Worm (Caenorhabditis elegans) whole organism, young adult: Measurements from ENCODE around the gene C36A4.11.

Source experiments
- B0336.3 ChIP-seq: fragments of 200-800 bp; sonication (Bioruptor generic); IDR thresholded peaks from 2 replicates; pipeline ENCODE4 v1.3.6; 2022; ENCODE audit warnings: missing genetic modification characterization, missing compliant biosample characterization
- C06A6.2 ChIP-seq: fragments of 200-800 bp; sonication (Bioruptor generic); conservative IDR thresholded peaks from 2 replicates; pipeline ENCODE4 v1.3.6; 2022; ENCODE audit warnings: missing genetic modification characterization, missing compliant biosample characterization
- F33H1.4 ChIP-seq: fragments of 200-800 bp; sonication (Bioruptor generic); IDR thresholded peaks from 2 replicates; pipeline ENCODE4 v1.3.6; 2022; ENCODE audit warnings: missing genetic modification reagents, missing genetic modification characterization, missing compliant biosample characterization
- F49E8.2 ChIP-seq: sonication (generic microtip); optimal IDR thresholded peaks from 3 replicates; lab custom pipeline; 2017; ENCODE audit warnings: missing genetic modification characterization, mild to moderate bottlenecking, missing compliant biosample characterization, antibody characterized with exemption, moderate library complexity; ENCODE audit not compliant: insufficient read depth
- Y53G8AR.9 ChIP-seq: fragments of 200-800 bp; sonication (Bioruptor generic); conservative IDR thresholded peaks from 2 replicates; pipeline ENCODE4 v1.3.6; 2022; ENCODE audit warnings: missing genetic modification reagents, missing genetic modification characterization, missing compliant biosample characterization
- akir-1 ChIP-seq: fragments of 200-800 bp; sonication (Bioruptor generic); optimal IDR thresholded peaks from 2 replicates; lab custom pipeline; 2018; ENCODE audit warnings: mild to moderate bottlenecking, missing genetic modification characterization, moderate library complexity, missing compliant biosample characterization
- ama-1 ChIP-seq, 3 experiments: fragments of 150-350 bp in 1 of 3; sonication (generic microtip) in 2 of 3; optimal IDR thresholded peaks; 2 replicates each; lab custom pipeline; 2014 to 2018; ENCODE audit warnings: missing biosample characterization in 2 of 3, missing genetic modification characterization in 2 of 3, missing genetic modification reagents in 2 of 3
- ccch-3 ChIP-seq: fragments of 200-800 bp; sonication (Bioruptor generic); optimal IDR thresholded peaks from 2 replicates; lab custom pipeline; 2018; ENCODE audit warnings: mild to moderate bottlenecking, missing genetic modification characterization, missing compliant biosample characterization
- cebp-1 ChIP-seq, 2 experiments: fragments of 200-800 bp in 1 of 2; sonication (Bioruptor generic) in 1 of 2; sonication (generic microtip) in 1 of 2; IDR thresholded peaks in 1 of 2; optimal IDR thresholded peaks in 1 of 2; 2 replicates each; pipeline versions ENCODE4 v1.3.6 to Lab custom; 2017 to 2022; ENCODE audit warnings: missing compliant biosample characterization in 2 of 2, missing genetic modification characterization in 2 of 2, mild to moderate bottlenecking in 1 of 2, missing genetic modification reagents in 1 of 2, moderate library complexity in 1 of 2
- cebp-2 ChIP-seq: fragments of 200-800 bp; sonication (Bioruptor generic); IDR thresholded peaks from 2 replicates; pipeline ENCODE4 v1.3.6; 2022; ENCODE audit warnings: missing genetic modification characterization, missing compliant biosample characterization
- ceh-27 ChIP-seq: fragments of 200-800 bp; sonication (Bioruptor generic); optimal IDR thresholded peaks from 2 replicates; lab custom pipeline; 2018; ENCODE audit warnings: mild to moderate bottlenecking, missing genetic modification characterization, moderate library complexity, missing compliant biosample characterization
- ceh-58 ChIP-seq: fragments of 200-800 bp; sonication (Bioruptor generic); IDR thresholded peaks from 2 replicates; pipeline ENCODE4 v1.3.6; 2022; ENCODE audit warnings: missing genetic modification characterization, missing compliant biosample characterization
- ceh-91 ChIP-seq: fragments of 200-800 bp; sonication (Bioruptor generic); IDR thresholded peaks from 2 replicates; pipeline ENCODE4 v1.3.6; 2022; ENCODE audit warnings: missing genetic modification reagents, missing genetic modification characterization, missing compliant biosample characterization
- chd-7 ChIP-seq: sonication (generic microtip); optimal IDR thresholded peaks from 2 replicates; lab custom pipeline; 2016; ENCODE audit warnings: mild to moderate bottlenecking, missing genetic modification characterization, moderate library complexity, missing compliant biosample characterization
- die-1 ChIP-seq: sonication (generic microtip); optimal IDR thresholded peaks from 2 replicates; lab custom pipeline; 2016; ENCODE audit warnings: missing genotype, mild to moderate bottlenecking, missing genetic modification characterization, missing compliant biosample characterization
- dpff-1 ChIP-seq: sonication (generic microtip); optimal IDR thresholded peaks from 2 replicates; lab custom pipeline; 2017; ENCODE audit warnings: mild to moderate bottlenecking, missing genetic modification characterization, missing compliant biosample characterization
- ekl-4 ChIP-seq: fragments of 200-800 bp; sonication (Bioruptor generic); IDR thresholded peaks from 2 replicates; pipeline ENCODE4 v1.3.6; 2022; ENCODE audit warnings: missing genetic modification reagents, missing genetic modification characterization, missing compliant biosample characterization
- hlh-12 ChIP-seq: sonication (generic microtip); optimal IDR thresholded peaks from 2 replicates; lab custom pipeline; 2016; ENCODE audit warnings: missing genetic modification characterization, missing compliant biosample characterization
- hrde-1 ChIP-seq: sonication (generic microtip); optimal IDR thresholded peaks from 2 replicates; lab custom pipeline; 2016; ENCODE audit warnings: missing genetic modification characterization, mild to moderate bottlenecking, missing compliant biosample characterization, moderate library complexity, missing genotype, missing genetic modification reagents, borderline replicate concordance
- lsl-1 ChIP-seq: fragments of 200-800 bp; sonication (Bioruptor generic); optimal IDR thresholded peaks from 2 replicates; lab custom pipeline; 2018; ENCODE audit warnings: mild to moderate bottlenecking, missing genetic modification characterization, moderate library complexity, missing compliant biosample characterization
- mel-28 ChIP-seq: sonication (generic microtip); optimal IDR thresholded peaks from 2 replicates; lab custom pipeline; 2016; ENCODE audit warnings: borderline replicate concordance, mild to moderate bottlenecking, missing genetic modification characterization, missing compliant biosample characterization
- mes-4 ChIP-seq: sonication (generic microtip); optimal IDR thresholded peaks from 2 replicates; lab custom pipeline; 2016; ENCODE audit warnings: missing genotype, missing genetic modification characterization, missing compliant biosample characterization
- nhr-120 ChIP-seq: fragments of 200-800 bp; sonication (Bioruptor generic); IDR thresholded peaks from 2 replicates; pipeline ENCODE4 v1.3.6; 2022; ENCODE audit warnings: missing genetic modification characterization, missing compliant biosample characterization
- pbrm-1 ChIP-seq: fragments of 200-800 bp; sonication (Bioruptor generic); IDR thresholded peaks from 2 replicates; pipeline ENCODE4 v1.3.6; 2022; ENCODE audit warnings: missing genetic modification reagents, missing genetic modification characterization, missing compliant biosample characterization
- rec-8 ChIP-seq, 2 experiments: sonication (generic microtip); optimal IDR thresholded peaks; 2 replicates each; lab custom pipeline; 2016; ENCODE audit warnings: mild to moderate bottlenecking in 2 of 2, missing genetic modification characterization in 2 of 2, missing genetic modification reagents in 2 of 2, missing genotype in 2 of 2, missing biosample characterization in 1 of 2, missing compliant biosample characterization in 1 of 2, moderate library complexity in 1 of 2
- somi-1 ChIP-seq: fragments of 200-800 bp; sonication (Bioruptor generic); optimal IDR thresholded peaks from 2 replicates; lab custom pipeline; 2018; ENCODE audit warnings: mild to moderate bottlenecking, missing genetic modification characterization, missing compliant biosample characterization
- unc-130 ChIP-seq: sonication (generic microtip); optimal IDR thresholded peaks from 2 replicates; lab custom pipeline; 2016; ENCODE audit warnings: missing genetic modification reagents, missing genetic modification characterization, missing compliant biosample characterization
- xnd-1 ChIP-seq: sonication (generic microtip); optimal IDR thresholded peaks from 2 replicates; lab custom pipeline; 2016; ENCODE audit warnings: missing genotype, missing genetic modification reagents, missing genetic modification characterization, missing compliant biosample characterization
- zfh-2 ChIP-seq: fragments of 200-800 bp; sonication (Bioruptor generic); conservative IDR thresholded peaks from 2 replicates; pipeline ENCODE4 v1.3.6; 2022; ENCODE audit warnings: missing genetic modification reagents, missing genetic modification characterization, missing compliant biosample characterization
- ztf-22 ChIP-seq: fragments of 200-800 bp; sonication (Bioruptor generic); optimal IDR thresholded peaks from 2 replicates; lab custom pipeline; 2018; ENCODE audit warnings: mild to moderate bottlenecking, missing genetic modification characterization, moderate library complexity, missing compliant biosample characterization
- ztf-25 ChIP-seq: fragments of 200-800 bp; sonication (Bioruptor generic); IDR thresholded peaks from 2 replicates; pipeline ENCODE4 v1.3.6; 2022; ENCODE audit warnings: missing genetic modification reagents, missing genetic modification characterization, missing compliant biosample characterization

Gene C36A4.11

ce11 chrIII:3803113-3803512 is 37.3 kb upstream of the C36A4.11 start:
- TF ChIP-seq chd-7 (tag; lab: Kevin White, UChicago) (no peak), ztf-22 (no peak), ceh-58 (GFP tag; lab: Robert Waterston, UW) (no peak), somi-1 (GFP tag; lab: Kevin White, UChicago) (no peak), C06A6.2 (GFP tag; lab: Robert Waterston, UW) (no peak), akir-1 (GFP tag; lab: Kevin White, UChicago) (no peak), die-1 (tag; lab: Kevin White, UChicago) (no peak), B0336.3 (GFP tag; lab: Robert Waterston, UW) (no peak)
- TF ChIP-seq, all 124 proteins: peak for 0

- TF ChIP-seq cebp-1 (GFP tag; IDR thresholded peaks at IDR 0.05; lab: Robert Waterston, UW) (0 out of 2 replicates have a peak, but pooled peaks have one; percentile 16), cebp-1 (tag; optimal IDR thresholded peaks at IDR 0.05; lab: Kevin White, UChicago) (no peak), F49E8.2 (no peak)
- TF ChIP-seq, all 124 proteins: peak for 1
Measured at ce11 chrIII:3804422-3804821, 36.0 kb upstream of the C36A4.11 start, which contains the start of gene xbx-5. Gene xbx-5 (minus strand): TSS chrIII:3804477.

ce11 chrIII:3806883-3807282 is 33.5 kb upstream of the C36A4.11 start:
- TF ChIP-seq ztf-25 (GFP tag; lab: Robert Waterston, UW) (no peak), mel-28 (no peak), ztf-22 (no peak), hlh-12 (tag; lab: Kevin White, UChicago) (no peak), ccch-3 (GFP tag; lab: Kevin White, UChicago) (no peak), ama-1 (optimal IDR thresholded peaks at IDR 0.05; lab: Kevin White, UChicago) (no peak), ama-1 (GFP tag; optimal IDR thresholded peaks at IDR 0.05; lab: Kevin White, UChicago) (no peak), rec-8 (tag; optimal IDR thresholded peaks at IDR 0.05; lab: Kevin White, UChicago) (no peak), cebp-2 (GFP tag; lab: Robert Waterston, UW) (no peak), ekl-4 (no peak), chd-7 (tag; lab: Kevin White, UChicago) (no peak)

ce11 chrIII:3807590-3807989 is 32.8 kb upstream of the C36A4.11 start:
- TF ChIP-seq zfh-2 (GFP tag; lab: Robert Waterston, UW) (no peak), mes-4 (tag; lab: Kevin White, UChicago) (no peak), nhr-120 (GFP tag; lab: Robert Waterston, UW) (no peak)

ce11 chrIII:3809008-3809407 is 31.4 kb upstream of the C36A4.11 start, which contains the start of gene toh-1:
Gene toh-1 (minus strand): TSS chrIII:3809030.
- no peak for TF ChIP-seq lsl-1
- TF ChIP-seq Y53G8AR.9 (GFP tag; lab: Robert Waterston, UW): no peak
- no peak for TF ChIP-seq F33H1.4
- TF ChIP-seq ceh-91 (GFP tag; lab: Robert Waterston, UW): no peak
- no peak for TF ChIP-seq unc-130 (GFP tag; lab: Kevin White, UChicago)
- no peak for TF ChIP-seq hrde-1 (tag; lab: Kevin White, UChicago)
- TF ChIP-seq pbrm-1 (GFP tag; lab: Robert Waterston, UW): no peak
- no peak for TF ChIP-seq xnd-1 (tag; lab: Kevin White, UChicago)
- no peak for TF ChIP-seq dpff-1 (tag; lab: Kevin White, UChicago)
- no peak for TF ChIP-seq ceh-27 (GFP tag; lab: Kevin White, UChicago)
